Fruit fly (Drosophila melanogaster) whole organism, adult: ENCODE results near the gene Ten-a.
A peak's percentile ranks its signal among the peaks of the same experiment; 100 is the strongest.

ENCODE experiments used
- CG11617 ChIP-seq: fragments of 200-800 bp; sonication (Bioruptor generic); optimal IDR thresholded peaks from 2 replicates; lab custom pipeline; 2017; ENCODE audit warnings: mild to moderate bottlenecking, missing biosample characterization, missing genetic modification reagents, missing genetic modification characterization
- CG12768 ChIP-seq: fragments of 200-800 bp; sonication (Bioruptor generic); optimal IDR thresholded peaks from 2 replicates; lab custom pipeline; 2017; ENCODE audit warnings: missing biosample characterization, missing genetic modification characterization, mild to moderate bottlenecking, moderate library complexity, missing genetic modification reagents
- CG14711 ChIP-seq: fragments of 200-800 bp; sonication (Bioruptor generic); optimal IDR thresholded peaks from 2 replicates; lab custom pipeline; 2018; ENCODE audit warnings: missing biosample characterization, mild to moderate bottlenecking, missing genetic modification characterization, moderate library complexity
- CG1620 ChIP-seq: fragments of 200-800 bp; sonication (Bioruptor generic); optimal IDR thresholded peaks from 2 replicates; lab custom pipeline; 2016; ENCODE audit warnings: missing biosample characterization, missing genetic modification characterization
- CG33017 ChIP-seq: fragments of 200-800 bp; sonication (Bioruptor generic); optimal IDR thresholded peaks from 2 replicates; lab custom pipeline; 2018; ENCODE audit warnings: missing biosample characterization, mild to moderate bottlenecking, missing genetic modification characterization, moderate library complexity
- CG5204 ChIP-seq: fragments of 200-800 bp; sonication (Bioruptor generic); optimal IDR thresholded peaks from 2 replicates; lab custom pipeline; 2016; ENCODE audit warnings: missing biosample characterization, missing genetic modification characterization
- CG7045 ChIP-seq: fragments of 200-800 bp; sonication (Bioruptor generic); optimal IDR thresholded peaks from 2 replicates; lab custom pipeline; 2017; ENCODE audit warnings: missing biosample characterization, mild to moderate bottlenecking, missing genetic modification characterization
- CG7101 ChIP-seq: fragments of 200-800 bp; sonication (Bioruptor generic); optimal IDR thresholded peaks from 2 replicates; lab custom pipeline; 2018; ENCODE audit warnings: missing biosample characterization, mild to moderate bottlenecking, missing genetic modification characterization, moderate library complexity
- Clk ChIP-seq: fragments of 200-800 bp; sonication (Bioruptor generic); optimal IDR thresholded peaks from 2 replicates; lab custom pipeline; 2017; ENCODE audit warnings: missing biosample characterization, missing genetic modification characterization
- Crg-1 ChIP-seq: fragments of 200-800 bp; sonication (Bioruptor generic); optimal IDR thresholded peaks from 2 replicates; lab custom pipeline; 2016; ENCODE audit warnings: missing biosample characterization, missing genetic modification characterization
- Hr96 ChIP-seq: fragments of 200-800 bp; sonication (Bioruptor generic); optimal IDR thresholded peaks from 2 replicates; lab custom pipeline; 2016; ENCODE audit warnings: missing biosample characterization, missing genetic modification characterization
- Mnt ChIP-seq: fragments of 200-800 bp; sonication (Bioruptor generic); optimal IDR thresholded peaks from 2 replicates; lab custom pipeline; 2016; ENCODE audit warnings: missing biosample characterization, mild to moderate bottlenecking, missing genetic modification characterization
- bab1 ChIP-seq: fragments of 200-800 bp; sonication (Bioruptor generic); optimal IDR thresholded peaks from 3 replicates; lab custom pipeline; 2019; ENCODE audit warnings: missing biosample characterization, mild to moderate bottlenecking, missing genetic modification characterization, moderate library complexity
- cic ChIP-seq: fragments of 200-800 bp; sonication (Bioruptor generic); optimal IDR thresholded peaks from 2 replicates; lab custom pipeline; 2017; ENCODE audit warnings: missing biosample characterization, mild to moderate bottlenecking, missing genetic modification characterization, moderate library complexity
- cnc ChIP-seq, 2 experiments: fragments of >200 bp; optimal IDR thresholded peaks; 2 replicates each; lab custom pipeline; 2017
- kay ChIP-seq: fragments of 200-800 bp; sonication (Bioruptor generic); peaks from one replicate; lab custom pipeline; 2016; ENCODE audit warnings: missing biosample characterization, missing genetic modification characterization, borderline replicate concordance
- ovo ChIP-seq: fragments of 200-800 bp; sonication (Bioruptor generic); optimal IDR thresholded peaks from 2 replicates; lab custom pipeline; 2016; ENCODE audit warnings: missing biosample characterization, missing genetic modification characterization
- pad ChIP-seq: fragments of 200-800 bp; sonication (Bioruptor generic); optimal IDR thresholded peaks from 3 replicates; lab custom pipeline; 2017; ENCODE audit warnings: missing biosample characterization, missing genetic modification characterization, mild to moderate bottlenecking, moderate library complexity, missing genetic modification reagents
- tj ChIP-seq: fragments of 200-800 bp; sonication (Bioruptor generic); optimal IDR thresholded peaks from 3 replicates; lab custom pipeline; 2017; ENCODE audit warnings: missing biosample characterization, mild to moderate bottlenecking, missing genetic modification characterization, moderate library complexity
- toe ChIP-seq: fragments of 200-800 bp; sonication (Bioruptor generic); optimal IDR thresholded peaks from 2 replicates; lab custom pipeline; 2016; ENCODE audit warnings: missing biosample characterization, missing genetic modification characterization

Gene Ten-a

DNA sequence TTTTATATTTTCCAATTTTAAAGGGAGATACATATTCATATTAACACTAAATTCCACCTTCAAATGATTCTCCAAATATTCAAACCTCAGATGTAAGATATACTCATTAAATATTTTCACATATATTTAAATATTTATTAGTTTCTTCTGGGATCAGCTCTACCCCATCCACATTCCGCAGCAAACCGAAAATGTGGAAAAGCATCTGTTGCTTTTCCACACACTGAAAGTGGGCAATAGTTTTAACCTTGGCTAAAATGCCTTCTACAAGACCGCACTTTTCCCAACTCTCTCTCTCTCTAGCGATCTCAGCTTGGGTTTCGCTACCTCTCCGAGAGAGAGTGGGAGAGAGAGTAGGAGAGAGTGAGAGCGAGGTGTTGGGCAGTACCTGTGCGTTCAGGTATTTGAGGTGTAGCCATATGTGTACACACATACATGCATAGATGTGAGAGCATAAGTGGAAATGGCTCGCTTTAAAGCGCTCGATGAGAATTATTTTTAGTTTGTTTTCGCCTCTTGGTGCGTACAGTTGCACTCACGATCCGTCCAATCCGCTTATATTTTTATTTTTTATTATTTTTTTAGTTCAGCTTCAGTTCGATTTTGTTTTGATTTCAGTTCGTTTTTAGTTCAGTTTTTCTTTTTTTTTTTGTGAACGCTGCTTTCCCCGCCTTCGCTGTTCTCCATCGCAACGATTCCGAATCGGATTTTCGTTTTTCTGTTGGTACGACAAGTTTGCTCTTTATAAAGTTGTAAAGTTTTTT, 36.6 kb upstream of the Ten-a start, which contains the start of gene CG1806:
Gene CG1806, plus strand, starts transcription at position 499 of the 764 bp plus-strand sequence.
- TF ChIP-seq tj: peak; percentile 24
- TF ChIP-seq kay (GFP tag; lab: Kevin White, UChicago): no peak
- TF ChIP-seq Hr96 (GFP tag; lab: Kevin White, UChicago): peak; percentile 25
- peak; percentile 31 for TF ChIP-seq Mnt (GFP tag; lab: Kevin White, UChicago)
- TF ChIP-seq cnc (optimal IDR thresholded peaks at IDR 0.05; lab: Kevin White, UChicago): no peak
- TF ChIP-seq pad (GFP tag; lab: Kevin White, UChicago): peak; percentile 88
- peak; percentile 65 for TF ChIP-seq bab1 (GFP tag; lab: Kevin White, UChicago)
- peak; percentile 13 for TF ChIP-seq CG33017 (tag; lab: Kevin White, UChicago)

DNA sequence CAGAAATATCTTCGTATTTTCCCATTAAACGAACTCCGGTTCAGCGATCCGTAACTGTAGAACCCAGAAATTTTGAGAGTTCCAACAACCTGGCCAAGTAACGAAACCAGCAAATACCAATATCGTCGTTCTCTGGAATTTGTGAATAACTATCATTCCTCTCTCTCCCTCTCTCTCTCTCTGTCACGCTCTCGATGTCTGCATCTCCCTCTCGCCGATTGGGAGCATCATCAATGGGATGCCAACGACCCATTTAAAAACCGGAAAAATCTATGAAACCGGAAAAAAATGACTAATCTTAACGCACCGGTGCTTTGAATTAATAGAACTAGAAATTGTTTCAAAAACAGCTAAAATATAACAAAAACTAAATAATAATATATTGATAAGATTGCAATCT, 35.9 kb upstream of the Ten-a start:
- TF ChIP-seq Hr96 (GFP tag; lab: Kevin White, UChicago) (no peak), CG11617 (no peak), toe (GFP tag; lab: Kevin White, UChicago) (no peak), pad (GFP tag; lab: Kevin White, UChicago) (no peak), CG5204 (no peak), ovo (GFP tag; lab: Kevin White, UChicago) (no peak), bab1 (GFP tag; lab: Kevin White, UChicago) (no peak), Mnt (GFP tag; lab: Kevin White, UChicago) (no peak), CG12768 (GFP tag; lab: Kevin White, UChicago) (no peak), CG14711 (tag; lab: Kevin White, UChicago) (no peak), Crg-1 (no peak), Clk (no peak)

DNA sequence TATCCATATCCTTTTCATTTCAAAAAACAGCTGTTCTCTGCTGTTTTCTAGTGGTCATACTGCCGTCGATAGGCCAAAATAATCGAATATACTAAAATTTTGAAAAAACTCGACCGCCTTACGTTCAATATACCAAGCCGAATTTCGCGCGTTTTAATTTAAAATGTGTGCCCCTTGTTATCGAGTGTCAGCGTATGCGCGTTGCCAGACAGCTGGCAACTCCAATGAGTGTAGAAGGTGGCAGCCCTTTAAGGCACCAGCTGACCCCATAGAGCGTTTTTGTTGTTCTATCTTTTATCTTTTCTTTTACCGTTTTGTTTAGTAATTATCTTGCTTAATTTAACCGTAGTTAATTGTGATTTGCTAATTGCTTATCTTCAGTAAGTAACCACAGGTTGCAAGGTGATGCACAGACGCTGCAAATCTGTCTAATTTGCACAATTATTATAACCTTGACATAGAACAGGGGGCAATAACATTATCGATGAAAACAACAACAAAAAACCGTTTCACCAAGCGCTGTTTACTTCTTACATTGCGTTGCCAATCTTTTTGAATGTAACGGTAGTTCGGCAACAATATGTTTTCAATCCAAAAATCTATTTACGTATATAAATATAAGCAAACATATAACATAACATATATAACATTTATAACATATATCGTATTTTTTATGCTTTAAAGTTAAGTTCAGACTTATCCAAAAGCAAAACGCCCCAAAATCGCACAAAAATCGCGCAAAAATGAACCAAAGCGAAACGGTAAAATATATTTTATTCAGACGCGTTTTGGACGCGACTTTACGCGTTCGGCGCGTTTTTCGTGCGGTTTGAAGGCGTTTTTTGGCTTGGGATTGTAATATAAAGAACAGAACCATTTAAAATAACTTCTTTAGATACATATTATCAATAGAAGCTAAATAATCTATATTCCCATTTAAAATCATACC, 31.1 kb upstream of the Ten-a start, which contains the start of the genes CG1492 and regucalcin:
Gene CG1492, minus strand, starts transcription at position 63 of the 949 bp plus-strand sequence.
Gene regucalcin, plus strand, starts transcription at position 229 of the 949 bp plus-strand sequence.
- no peak for TF ChIP-seq toe (GFP tag; lab: Kevin White, UChicago)
- TF ChIP-seq tj: peak; percentile 48
- TF ChIP-seq CG7045 (GFP tag; lab: Kevin White, UChicago): no peak
- peak; percentile 16 for TF ChIP-seq bab1 (GFP tag; lab: Kevin White, UChicago)
- TF ChIP-seq CG14711 (tag; lab: Kevin White, UChicago): no peak
- peak; percentile 12 for TF ChIP-seq Crg-1
- no peak for TF ChIP-seq cnc (optimal IDR thresholded peaks at IDR 0.05; lab: Kevin White, UChicago)
- no peak for TF ChIP-seq CG5204
- TF ChIP-seq CG12768 (GFP tag; lab: Kevin White, UChicago): no peak
- no peak for TF ChIP-seq CG11617
- no peak for TF ChIP-seq CG33017 (tag; lab: Kevin White, UChicago)
- TF ChIP-seq ovo (GFP tag; lab: Kevin White, UChicago): peak; percentile 81
- no peak for TF ChIP-seq CG1620 (GFP tag; lab: Kevin White, UChicago)
- no peak for TF ChIP-seq Hr96 (GFP tag; lab: Kevin White, UChicago)
- TF ChIP-seq pad (GFP tag; lab: Kevin White, UChicago): peak; percentile 40
- TF ChIP-seq Mnt (GFP tag; lab: Kevin White, UChicago): no peak
- TF ChIP-seq cic (GFP tag; lab: Kevin White, UChicago): no peak
- no peak for TF ChIP-seq Clk
- no peak for TF ChIP-seq CG7101 (tag; lab: Kevin White, UChicago)
- peak; percentile 65 for TF ChIP-seq kay (GFP tag; lab: Kevin White, UChicago)

DNA sequence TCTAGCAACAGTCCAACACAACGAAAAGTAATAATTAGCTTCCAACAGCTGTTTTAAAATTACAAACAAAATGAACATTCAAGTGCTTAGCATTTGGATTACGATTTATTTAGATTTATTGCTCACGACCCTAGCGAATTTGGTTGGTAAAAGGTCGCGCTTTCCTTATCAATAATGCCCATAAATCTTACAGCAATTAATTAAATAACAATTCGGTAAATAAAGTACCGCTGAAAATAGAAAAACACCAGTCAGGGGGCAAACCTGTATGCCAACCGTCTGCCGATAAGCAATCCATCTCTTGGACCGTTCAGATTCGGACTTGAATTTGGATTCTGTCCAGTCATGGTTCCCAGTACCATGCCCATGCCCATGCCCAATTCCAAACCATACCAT, 30.4 kb upstream of the Ten-a start:
- TF ChIP-seq bab1 (GFP tag; lab: Kevin White, UChicago): no peak
- no peak for TF ChIP-seq Mnt (GFP tag; lab: Kevin White, UChicago)
- no peak for TF ChIP-seq CG7101 (tag; lab: Kevin White, UChicago)
- no peak for TF ChIP-seq CG12768 (GFP tag; lab: Kevin White, UChicago)
- no peak for TF ChIP-seq kay (GFP tag; lab: Kevin White, UChicago)
- TF ChIP-seq CG14711 (tag; lab: Kevin White, UChicago): no peak
- no peak for TF ChIP-seq Hr96 (GFP tag; lab: Kevin White, UChicago)
- no peak for TF ChIP-seq tj
- no peak for TF ChIP-seq Crg-1
- TF ChIP-seq CG33017 (tag; lab: Kevin White, UChicago): no peak
- no peak for TF ChIP-seq cnc (optimal IDR thresholded peaks at IDR 0.05; lab: Kevin White, UChicago)

DNA sequence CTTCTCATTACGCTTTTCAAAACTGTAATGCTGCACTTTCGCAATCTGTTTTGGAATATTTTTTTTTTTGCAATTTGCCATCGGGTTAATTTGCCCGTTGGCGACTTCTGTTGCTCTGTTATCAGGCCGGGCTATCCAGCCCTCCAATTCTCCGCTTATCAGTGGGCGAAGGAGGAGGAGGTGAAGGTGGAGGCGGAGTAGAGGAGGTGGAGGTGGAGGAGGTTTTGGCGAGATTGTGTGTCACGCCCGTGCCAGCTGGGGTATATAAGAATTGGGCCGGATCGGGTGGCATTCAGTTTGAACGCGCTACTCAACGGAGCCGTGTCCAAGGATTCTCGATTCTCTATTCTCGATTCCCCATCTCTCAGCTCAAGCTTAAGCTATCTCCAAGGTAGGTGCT, 29.4 kb upstream of the Ten-a start:
- TF ChIP-seq kay (GFP tag; lab: Kevin White, UChicago) (peak; percentile 95), CG12768 (GFP tag; lab: Kevin White, UChicago) (no peak)
